Fruit fly (Drosophila melanogaster): ENCODE results near the gene Corp.

DNA sequence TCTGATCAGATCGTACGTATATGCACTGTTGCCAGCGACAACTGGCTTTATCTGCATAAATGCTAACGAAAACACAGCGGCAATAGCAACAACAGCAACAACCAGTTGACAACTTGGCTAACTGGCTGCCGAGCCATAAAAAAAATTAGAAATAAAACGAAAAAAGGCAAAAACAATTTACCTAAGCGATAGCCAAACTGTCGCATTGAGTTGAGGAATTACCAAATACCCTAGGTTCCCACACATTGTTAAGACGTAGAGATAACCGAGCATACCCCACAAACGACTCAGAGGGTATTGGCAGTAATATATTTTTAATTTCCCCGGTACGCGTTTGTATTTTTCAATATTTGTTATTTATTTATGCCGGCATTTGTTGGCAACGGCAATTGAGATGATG lies 38.0 kb downstream of the Corp start:
- TF ChIP-seq h (optimal IDR thresholded peaks at IDR 0.05) (no peak), Sin3A (optimal IDR thresholded peaks at IDR 0.05) (no peak), insv (optimal IDR thresholded peaks at IDR 0.05) (no peak), Myc (optimal IDR thresholded peaks at IDR 0.05) (no peak), psq (optimal IDR thresholded peaks at IDR 0.05) (no peak)
